Fruit fly (Drosophila melanogaster) whole organism, embryonic: Measurements from ENCODE around the gene elB.

Source experiments
- Antp ChIP-seq: fragments of 200-800 bp; sonication (Bioruptor generic); optimal IDR thresholded peaks from 3 replicates; lab custom pipeline; 2016; ENCODE audit warnings: missing biosample characterization, missing genetic modification characterization
- Asciz ChIP-seq: fragments of 200-800 bp; sonication (Bioruptor generic); optimal IDR thresholded peaks from 2 replicates; lab custom pipeline; 2017; ENCODE audit warnings: missing biosample characterization, mild to moderate bottlenecking, missing genetic modification characterization, missing genetic modification reagents
- Atf6 ChIP-seq: fragments of 200-800 bp; sonication (Bioruptor generic); IDR thresholded peaks from 2 replicates; pipeline ENCODE4 v1.3.6; 2022; ENCODE audit warnings: missing biosample characterization, missing genetic modification characterization
- CG10565 ChIP-seq: fragments of 200-800 bp; sonication (Bioruptor generic); optimal IDR thresholded peaks from 3 replicates; lab custom pipeline; 2016; ENCODE audit warnings: missing biosample characterization, mild to moderate bottlenecking, missing genetic modification characterization
- CG13624 ChIP-seq: fragments of 200-800 bp; sonication (Bioruptor generic); optimal IDR thresholded peaks from 2 replicates; lab custom pipeline; 2016; ENCODE audit warnings: missing biosample characterization, missing genetic modification characterization
- CG14860 ChIP-seq: fragments of 200-800 bp; sonication (Bioruptor generic); IDR thresholded peaks from 3 replicates; pipeline ENCODE4 v1.3.6; 2022; ENCODE audit warnings: missing biosample characterization, missing genetic modification characterization; ENCODE audit not compliant: partially characterized antibody
- CG15073 ChIP-seq: fragments of 200-800 bp; sonication (Bioruptor generic); optimal IDR thresholded peaks from 2 replicates; lab custom pipeline; 2016; ENCODE audit warnings: missing biosample characterization, missing genetic modification characterization
- CG15269 ChIP-seq: fragments of 200-800 bp; sonication (Bioruptor generic); optimal IDR thresholded peaks from 2 replicates; lab custom pipeline; 2018; ENCODE audit warnings: missing biosample characterization, mild to moderate bottlenecking, missing genetic modification characterization, moderate library complexity
- CG1792 ChIP-seq: fragments of 200-800 bp; sonication (Bioruptor generic); optimal IDR thresholded peaks from 2 replicates; lab custom pipeline; 2016; ENCODE audit warnings: missing biosample characterization, missing genetic modification characterization
- CG18764 ChIP-seq: fragments of 200-800 bp; sonication (Bioruptor generic); optimal IDR thresholded peaks from 3 replicates; lab custom pipeline; 2016; ENCODE audit warnings: missing biosample characterization, missing genetic modification characterization
- CG2120 ChIP-seq: fragments of 200-800 bp; sonication (Bioruptor generic); optimal IDR thresholded peaks from 3 replicates; lab custom pipeline; 2016; ENCODE audit warnings: missing biosample characterization, missing genetic modification characterization
- CG30020 ChIP-seq: fragments of 200-800 bp; optimal IDR thresholded peaks from 2 replicates; lab custom pipeline; 2019; ENCODE audit warnings: missing biosample characterization, mild to moderate bottlenecking, missing genetic modification characterization, moderate library complexity
- CG3281 ChIP-seq: fragments of 200-800 bp; sonication (Bioruptor generic); optimal IDR thresholded peaks from 3 replicates; lab custom pipeline; 2017; ENCODE audit warnings: missing biosample characterization, mild to moderate bottlenecking, missing genetic modification characterization
- CG33213 ChIP-seq: fragments of 200-800 bp; sonication (Bioruptor generic); optimal IDR thresholded peaks from 3 replicates; lab custom pipeline; 2016; ENCODE audit warnings: missing biosample characterization, missing genetic modification characterization
- CG4854 ChIP-seq: fragments of 200-800 bp; sonication (Bioruptor generic); optimal IDR thresholded peaks from 2 replicates; lab custom pipeline; 2016; ENCODE audit warnings: missing biosample characterization, missing genetic modification characterization, inconsistent platforms
- CG6254 ChIP-seq: fragments of 200-800 bp; sonication (Bioruptor generic); optimal IDR thresholded peaks from 3 replicates; lab custom pipeline; 2017; ENCODE audit warnings: mild to moderate bottlenecking, missing biosample characterization, missing genetic modification reagents, missing genetic modification characterization
- CG6791 ChIP-seq: fragments of 200-800 bp; sonication (Bioruptor generic); IDR thresholded peaks from 3 replicates; pipeline ENCODE4 v1.3.6; 2022; ENCODE audit warnings: missing biosample characterization, missing genetic modification characterization; ENCODE audit not compliant: partially characterized antibody
- CG7556 ChIP-seq: fragments of 200-800 bp; sonication (Bioruptor generic); optimal IDR thresholded peaks from 2 replicates; lab custom pipeline; 2017; ENCODE audit warnings: missing biosample characterization, mild to moderate bottlenecking, missing genetic modification characterization
- CG7745 ChIP-seq: fragments of 200-800 bp; sonication (Bioruptor generic); optimal IDR thresholded peaks from 2 replicates; lab custom pipeline; 2018; ENCODE audit warnings: missing biosample characterization, mild to moderate bottlenecking, missing genetic modification characterization, moderate library complexity
- CG8359 ChIP-seq: fragments of 200-800 bp; sonication (Bioruptor generic); optimal IDR thresholded peaks from 2 replicates; lab custom pipeline; 2017; ENCODE audit warnings: missing biosample characterization, mild to moderate bottlenecking, missing genetic modification characterization, borderline replicate concordance
- CG8944 ChIP-seq: fragments of 200-800 bp; sonication (Bioruptor generic); optimal IDR thresholded peaks from 3 replicates; lab custom pipeline; 2016; ENCODE audit warnings: missing biosample characterization, missing genetic modification characterization
- CkIIα-i1 ChIP-seq: fragments of 200-800 bp; sonication (Bioruptor generic); IDR thresholded peaks from 2 replicates; pipeline ENCODE4 v1.3.6; 2022; ENCODE audit warnings: missing biosample characterization, missing genetic modification characterization
- D19B ChIP-seq: fragments of 200-800 bp; sonication (Bioruptor generic); optimal IDR thresholded peaks from 2 replicates; lab custom pipeline; 2017; ENCODE audit warnings: missing biosample characterization, mild to moderate bottlenecking, missing genetic modification characterization
- Dip2 ChIP-seq: fragments of 200-800 bp; sonication (Bioruptor generic); IDR thresholded peaks from 2 replicates; pipeline ENCODE4 v1.3.6; 2022; ENCODE audit warnings: missing biosample characterization, missing genetic modification characterization
- Dp ChIP-seq: fragments of 200-800 bp; sonication (Bioruptor generic); optimal IDR thresholded peaks from 2 replicates; lab custom pipeline; 2018; ENCODE audit warnings: missing biosample characterization, mild to moderate bottlenecking, missing genetic modification characterization, moderate library complexity
- E2f1 ChIP-seq: fragments of 200-800 bp; sonication (Bioruptor generic); IDR thresholded peaks from 2 replicates; pipeline ENCODE4 v1.3.6; 2022; ENCODE audit warnings: missing biosample characterization, missing genetic modification characterization
- Elba2 ChIP-seq: fragments of 200-800 bp; sonication (Bioruptor generic); optimal IDR thresholded peaks from 3 replicates; lab custom pipeline; 2016; ENCODE audit warnings: missing biosample characterization, missing genetic modification characterization
- H2.0 ChIP-seq: fragments of 200-800 bp; sonication (Bioruptor generic); IDR thresholded peaks from 2 replicates; pipeline ENCODE4 v1.3.6; 2022; ENCODE audit warnings: missing biosample characterization, missing genetic modification characterization
- Jarid2 ChIP-seq: fragments of 200-800 bp; sonication (Bioruptor generic); optimal IDR thresholded peaks from 3 replicates; lab custom pipeline; 2017; ENCODE audit warnings: mild to moderate bottlenecking, missing biosample characterization, missing genetic modification reagents, missing genetic modification characterization
- NC2β ChIP-seq: fragments of 200-800 bp; sonication (Bioruptor generic); optimal IDR thresholded peaks from 2 replicates; lab custom pipeline; 2016; ENCODE audit warnings: missing biosample characterization, missing genetic modification characterization
- Nf-YB ChIP-seq: fragments of 200-800 bp; sonication (Bioruptor generic); optimal IDR thresholded peaks from 3 replicates; lab custom pipeline; 2019; ENCODE audit warnings: missing biosample characterization, mild to moderate bottlenecking, missing genetic modification characterization, moderate library complexity
- Poxn ChIP-seq: fragments of 200-800 bp; sonication (Bioruptor generic); IDR thresholded peaks from 2 replicates; pipeline ENCODE4 v1.3.6; 2022; ENCODE audit warnings: missing biosample characterization, missing genetic modification characterization
- Rx ChIP-seq: fragments of 200-800 bp; sonication (Bioruptor generic); IDR thresholded peaks from 2 replicates; pipeline ENCODE4 v1.3.6; 2022; ENCODE audit warnings: missing biosample characterization, missing genetic modification characterization
- Tbp ChIP-seq: fragments of >200 bp; optimal IDR thresholded peaks from 2 replicates; lab custom pipeline; 2018; ENCODE audit warnings: missing biosample characterization, missing genetic modification characterization
- Xbp1 ChIP-seq: fragments of 200-800 bp; sonication (Bioruptor generic); optimal IDR thresholded peaks from 3 replicates; lab custom pipeline; 2016; ENCODE audit warnings: missing biosample characterization, mild to moderate bottlenecking, missing genetic modification characterization
- ac ChIP-seq: fragments of 200-800 bp; sonication (Bioruptor generic); optimal IDR thresholded peaks from 3 replicates; lab custom pipeline; 2017; ENCODE audit warnings: missing biosample characterization, mild to moderate bottlenecking, missing genetic modification characterization
- ase ChIP-seq: fragments of 200-800 bp; sonication (Bioruptor generic); IDR thresholded peaks from 3 replicates; pipeline ENCODE4 v1.3.6; 2022; ENCODE audit warnings: missing biosample characterization, missing genetic modification characterization
- az2 ChIP-seq: fragments of 200-800 bp; sonication (Bioruptor generic); optimal IDR thresholded peaks from 3 replicates; lab custom pipeline; 2016; ENCODE audit warnings: missing biosample characterization, missing genetic modification characterization
- bab2 ChIP-seq: fragments of 200-800 bp; sonication (Bioruptor generic); optimal IDR thresholded peaks from 2 replicates; lab custom pipeline; 2016; ENCODE audit warnings: missing biosample characterization, missing genetic modification characterization
- en ChIP-seq: fragments of 200-800 bp; sonication (Bioruptor generic); optimal IDR thresholded peaks from 2 replicates; lab custom pipeline; 2016; ENCODE audit warnings: missing biosample characterization, missing genetic modification characterization
- fd3F ChIP-seq: fragments of 200-800 bp; sonication (Bioruptor generic); optimal IDR thresholded peaks from 2 replicates; lab custom pipeline; 2018; ENCODE audit warnings: missing biosample characterization, mild to moderate bottlenecking, missing genetic modification characterization, moderate library complexity
- gcm ChIP-seq: fragments of 200-800 bp; sonication (Bioruptor generic); optimal IDR thresholded peaks from 2 replicates; lab custom pipeline; 2019; ENCODE audit warnings: missing biosample characterization, mild to moderate bottlenecking, missing genetic modification characterization, moderate library complexity
- her ChIP-seq: fragments of 200-800 bp; sonication (Bioruptor generic); optimal IDR thresholded peaks from 2 replicates; lab custom pipeline; 2016; ENCODE audit warnings: missing biosample characterization, missing genetic modification characterization
- jumu ChIP-seq: fragments of 200-800 bp; sonication (Bioruptor generic); optimal IDR thresholded peaks from 3 replicates; lab custom pipeline; 2016; ENCODE audit warnings: missing biosample characterization, missing genetic modification characterization
- kah ChIP-seq: fragments of 200-800 bp; sonication (Bioruptor generic); optimal IDR thresholded peaks from 2 replicates; lab custom pipeline; 2018; ENCODE audit warnings: missing biosample characterization, mild to moderate bottlenecking, missing genetic modification characterization
- nerfin-1 ChIP-seq: fragments of 200-800 bp; sonication (Bioruptor generic); optimal IDR thresholded peaks from 3 replicates; lab custom pipeline; 2019; ENCODE audit warnings: missing biosample characterization, mild to moderate bottlenecking, missing genetic modification characterization, moderate library complexity
- ro ChIP-seq: fragments of 200-800 bp; sonication (Bioruptor generic); IDR thresholded peaks from 2 replicates; pipeline ENCODE4 v1.3.6; 2022; ENCODE audit warnings: missing biosample characterization, missing genetic modification characterization
- tin ChIP-seq: fragments of 200-800 bp; sonication (Bioruptor generic); optimal IDR thresholded peaks from 3 replicates; lab custom pipeline; 2016; ENCODE audit warnings: missing biosample characterization, missing genetic modification characterization
- ttk ChIP-seq: fragments of 200-800 bp; sonication (Bioruptor generic); IDR thresholded peaks from 2 replicates; pipeline ENCODE4 v2.1.2; 2022; ENCODE audit warnings: missing biosample characterization, missing genetic modification characterization
- vnd ChIP-seq: fragments of 200-800 bp; sonication (Bioruptor generic); IDR thresholded peaks from 3 replicates; pipeline ENCODE4 v1.3.6; 2022; ENCODE audit warnings: missing biosample characterization, missing genetic modification characterization; ENCODE audit not compliant: partially characterized antibody
- zfh1 ChIP-seq: fragments of 200-800 bp; sonication (Bioruptor generic); IDR thresholded peaks from 3 replicates; pipeline ENCODE4 v1.3.6; 2022; ENCODE audit warnings: missing biosample characterization, missing genetic modification characterization

The elB gene

dm6 chr2L:14358780-14359462, 50.4 kb downstream of the elB start, which contains the start of gene Pgant35A (continued):
- TF ChIP-seq her (GFP tag; lab: Kevin White, UChicago) (peak; percentile 6), en (GFP tag; lab: Kevin White, UChicago) (no peak), Tbp (GFP tag; lab: Kevin White, UChicago) (no peak), kah (GFP tag; lab: Kevin White, UChicago) (no peak), bab2 (GFP tag; lab: Kevin White, UChicago) (peak; percentile 40), Poxn (GFP tag; lab: Robert Waterston, UW) (no peak), CG18764 (GFP tag; lab: Kevin White, UChicago) (no peak), CG6791 (GFP tag; lab: Robert Waterston, UW) (no peak), CG33213 (GFP tag; lab: Kevin White, UChicago) (no peak), Xbp1 (GFP tag; lab: Kevin White, UChicago) (peak; percentile 11), CG7556 (GFP tag; lab: Kevin White, UChicago) (peak; percentile 57), CG30020 (tag; lab: Kevin White, UChicago) (peak; percentile 60), CG13624 (GFP tag; lab: Kevin White, UChicago) (peak; percentile 28), Rx (GFP tag; lab: Robert Waterston, UW) (no peak), ro (GFP tag; lab: Robert Waterston, UW) (no peak), zfh1 (GFP tag; lab: Robert Waterston, UW) (no peak), NC2β (GFP tag; lab: Kevin White, UChicago) (no peak), CG15269 (peak; percentile 51), Dp (peak; percentile 4), Jarid2 (GFP tag; lab: Kevin White, UChicago) (no peak), jumu (GFP tag; lab: Kevin White, UChicago) (peak; percentile 9), CG8359 (no peak), E2f1 (no peak), Nf-YB (peak; percentile 41), Dip2 (GFP tag; lab: Robert Waterston, UW) (no peak), nerfin-1 (tag; lab: Kevin White, UChicago) (no peak), CG3281 (GFP tag; lab: Kevin White, UChicago) (no peak), CkIIα-i1 (GFP tag; lab: Robert Waterston, UW) (no peak), Antp (no peak), fd3F (GFP tag; lab: Kevin White, UChicago) (no peak), CG15073 (GFP tag; lab: Kevin White, UChicago) (no peak), CG2120 (GFP tag; lab: Kevin White, UChicago) (peak; percentile 78), vnd (GFP tag; lab: Robert Waterston, UW) (no peak), ttk (peak; percentile 8; the same call in 1 of the 2 replicates), tin (GFP tag; lab: Kevin White, UChicago) (no peak), Atf6 (GFP tag; lab: Robert Waterston, UW) (peak; percentile 44; the same call in 1 of the 2 replicates), ac (no peak), CG8944 (no peak), CG14860 (GFP tag; lab: Robert Waterston, UW) (no peak), CG4854 (no peak), az2 (GFP tag; lab: Kevin White, UChicago) (peak; percentile 28), D19B (GFP tag; lab: Kevin White, UChicago) (no peak), CG1792 (GFP tag; lab: Kevin White, UChicago) (no peak), Asciz (GFP tag; lab: Kevin White, UChicago) (no peak), gcm (GFP tag; lab: Kevin White, UChicago) (peak; percentile 56), CG7745 (tag; lab: Kevin White, UChicago) (peak; percentile 90), H2.0 (GFP tag; lab: Robert Waterston, UW) (no peak), ase (no peak), CG10565 (no peak), Elba2 (GFP tag; lab: Kevin White, UChicago) (no peak), CG6254 (no peak)
